Worm (Caenorhabditis elegans): ENCODE data around the gene mcu-1.

Gene mcu-1

ce11 chrIV:5967035-5967499 is 28.0 kb upstream of the mcu-1 start (continued):
- TF ChIP-seq F23B12.7 (tag; optimal IDR thresholded peaks at IDR 0.05; ENCODE audit: insufficient read depth) (peak; percentile 87), hmg-20 (GFP tag; IDR thresholded peaks at IDR 0.05) (peak; percentile 80), ceh-58 (GFP tag; IDR thresholded peaks at IDR 0.05) (no peak), lir-1 (GFP tag; conservative IDR thresholded peaks at IDR 0.05) (peak; percentile 72; the same call in 1 of the 2 replicates), nfya-2 (GFP tag; IDR thresholded peaks at IDR 0.05) (no peak), F37B4.10 (GFP tag; IDR thresholded peaks at IDR 0.05) (no peak), ceh-27 (GFP tag; optimal IDR thresholded peaks at IDR 0.05) (peak; percentile 49), mel-28 (tag; optimal IDR thresholded peaks at IDR 0.05; ENCODE audit: borderline replicate concordance) (peak; percentile 59), rpc-1 (optimal IDR thresholded peaks at IDR 0.05) (peak; percentile 94), rpc-1 (tag; optimal IDR thresholded peaks at IDR 0.05) (peak; percentile 98), hsf-1 (GFP tag; IDR thresholded peaks at IDR 0.05) (no peak; the same call in 1 of the 2 replicates), nhr-80 (tag; optimal IDR thresholded peaks at IDR 0.05) (peak; percentile 95), zim-3 (tag; optimal IDR thresholded peaks at IDR 0.05) (peak; percentile 63), F57A8.1 (GFP tag; optimal IDR thresholded peaks at IDR 0.05) (no peak), aptf-2 (GFP tag; conservative IDR thresholded peaks at IDR 0.05) (0 out of 2 replicates have a peak, but pooled peaks have one; percentile 57), attf-3 (GFP tag; conservative IDR thresholded peaks at IDR 0.05) (no peak), F57C9.4 (tag; optimal IDR thresholded peaks at IDR 0.05) (peak; percentile 7), lsy-27 (tag; optimal IDR thresholded peaks at IDR 0.05; ENCODE audit: borderline replicate concordance, insufficient read depth) (peak; percentile 78), pbrm-1 (GFP tag; IDR thresholded peaks at IDR 0.05) (peak; percentile 89), somi-1 (GFP tag; optimal IDR thresholded peaks at IDR 0.05) (peak; percentile 91), mes-4 (tag; optimal IDR thresholded peaks at IDR 0.05) (peak; percentile 82), dpff-1 (tag; optimal IDR thresholded peaks at IDR 0.05) (no peak), lin-26 (GFP tag; IDR thresholded peaks at IDR 0.05) (peak; percentile 98; the same call in 1 of the 2 replicates), snpc-1.3 (tag; optimal IDR thresholded peaks at IDR 0.05; ENCODE audit: insufficient read depth) (peak; percentile 93), ceh-40 (GFP tag; IDR thresholded peaks at IDR 0.05) (peak; percentile 66; the same call in 1 of the 2 replicates), ets-4 (GFP tag; optimal IDR thresholded peaks at IDR 0.05) (peak; percentile 19), Y67H2A.10 (GFP tag; conservative IDR thresholded peaks at IDR 0.05) (no peak), F49E8.2 (tag; optimal IDR thresholded peaks at IDR 0.05; ENCODE audit: insufficient read depth) (peak; percentile 79), snpc-3.4 (tag; optimal IDR thresholded peaks at IDR 0.05) (peak; percentile 85), nfyb-1 (GFP tag; IDR thresholded peaks at IDR 0.05) (peak; percentile 75), D2030.7 (GFP tag; IDR thresholded peaks at IDR 0.05) (peak; percentile 69), dpl-1 (GFP tag; optimal IDR thresholded peaks at IDR 0.05) (peak; percentile 45), madf-3 (GFP tag; IDR thresholded peaks at IDR 0.05) (peak; percentile 77; the same call in 1 of the 2 replicates), die-1 (tag; optimal IDR thresholded peaks at IDR 0.05) (peak; percentile 94), madf-6 (GFP tag; IDR thresholded peaks at IDR 0.05) (no peak; the same call in 1 of the 2 replicates), nhr-120 (GFP tag; IDR thresholded peaks at IDR 0.05) (0 out of 2 replicates have a peak, but pooled peaks have one; percentile 54), mxl-1 (tag; optimal IDR thresholded peaks at IDR 0.05) (peak; percentile 93), ztf-6 (GFP tag; IDR thresholded peaks at IDR 0.05) (peak; percentile 8; the same call in 1 of the 2 replicates), sptf-2 (GFP tag; optimal IDR thresholded peaks at IDR 0.05) (no peak), ceh-100 (GFP tag; IDR thresholded peaks at IDR 0.05) (peak; percentile 37; the same call in 1 of the 2 replicates), ekl-4 (GFP tag; IDR thresholded peaks at IDR 0.05) (peak; percentile 81), F33H1.4 (GFP tag; IDR thresholded peaks at IDR 0.05) (peak; percentile 46), F52B5.7 (tag; optimal IDR thresholded peaks at IDR 0.05) (peak; percentile 37), let-526 (GFP tag; IDR thresholded peaks at IDR 0.05) (peak; percentile 43; the same call in 1 of the 2 replicates), efl-1 (GFP tag; optimal IDR thresholded peaks at IDR 0.05) (peak; percentile 36), dox-1 (GFP tag; IDR thresholded peaks at IDR 0.05) (peak; percentile 89), lin-35 (GFP tag; optimal IDR thresholded peaks at IDR 0.05) (peak in 1 of 3 experiments; percentile 80), tlf-1 (GFP tag; optimal IDR thresholded peaks at IDR 0.05) (peak; percentile 78)
